Worm (Caenorhabditis elegans) whole organism, L4 larva: ENCODE data around the gene R09A1.3.

Experiments used
- aha-1 ChIP-seq: fragments of 150-350 bp; peaks from one replicate; lab custom pipeline; 2014; ENCODE audit warnings: missing biosample characterization, missing genetic modification characterization
- lsy-2 ChIP-seq, 2 experiments: fragments of 150-350 bp in 1 of 2; sonication (generic microtip) in 1 of 2; optimal IDR thresholded peaks; 2 replicates each; lab custom pipeline; 2014 to 2017; ENCODE audit warnings: missing biosample characterization in 2 of 2, missing genetic modification characterization in 2 of 2
- mdl-1 ChIP-seq, 2 experiments: fragments of 150-350 bp in 1 of 2; sonication (generic microtip) in 1 of 2; optimal IDR thresholded peaks; 2 replicates each; lab custom pipeline; 2014 to 2017; ENCODE audit warnings: missing biosample characterization in 2 of 2, missing genetic modification characterization in 2 of 2
- mep-1 ChIP-seq: fragments of 150-350 bp; sonication (generic microtip); optimal IDR thresholded peaks from 3 replicates; lab custom pipeline; 2014; ENCODE audit warnings: missing biosample characterization, missing genetic modification characterization
- nhr-6 ChIP-seq: fragments of 150-350 bp; optimal IDR thresholded peaks from 2 replicates; lab custom pipeline; 2014; ENCODE audit warnings: missing biosample characterization, missing genetic modification characterization
- pha-4 ChIP-seq, 2 experiments: fragments of 150-350 bp in 1 of 2; fragments of 200-800 bp in 1 of 2; sonication (Bioruptor generic) in 1 of 2; IDR thresholded peaks in 1 of 2; optimal IDR thresholded peaks in 1 of 2; 2 replicates each; pipeline versions ENCODE4 v1.3.6 to Lab custom; 2014 to 2022; ENCODE audit warnings: missing genetic modification characterization in 2 of 2, missing genetic modification reagents in 2 of 2, missing biosample characterization in 1 of 2, missing compliant biosample characterization in 1 of 2
- skn-1 ChIP-seq: fragments of 150-350 bp; optimal IDR thresholded peaks from 2 replicates; lab custom pipeline; 2014; ENCODE audit warnings: missing biosample characterization, missing genetic modification characterization
- unc-39 ChIP-seq: sonication (generic microtip); optimal IDR thresholded peaks from 2 replicates; lab custom pipeline; 2017; ENCODE audit warnings: missing biosample characterization, missing genetic modification characterization
- unc-62 ChIP-seq, 3 experiments: fragments of 150-350 bp in 1 of 3; sonication (generic microtip); optimal IDR thresholded peaks in 2 of 3; peaks in 1 of 3; 1 replicate in 1 of 3; 2 replicates in 2 of 3; lab custom pipeline; 2014 to 2017; ENCODE audit warnings: missing biosample characterization in 3 of 3, missing genetic modification characterization in 3 of 3, missing genetic modification reagents in 3 of 3, missing genotype in 1 of 3
- zag-1 ChIP-seq: fragments of 150-350 bp; optimal IDR thresholded peaks from 2 replicates; lab custom pipeline; 2014; ENCODE audit warnings: missing biosample characterization, missing genetic modification characterization
- zip-2 ChIP-seq: fragments of 150-350 bp; optimal IDR thresholded peaks from 2 replicates; lab custom pipeline; 2014; ENCODE audit warnings: missing biosample characterization, missing genetic modification characterization
- ztf-11 ChIP-seq: fragments of 150-350 bp; optimal IDR thresholded peaks from 2 replicates; lab custom pipeline; 2014; ENCODE audit warnings: missing biosample characterization, missing genetic modification characterization

DNA sequence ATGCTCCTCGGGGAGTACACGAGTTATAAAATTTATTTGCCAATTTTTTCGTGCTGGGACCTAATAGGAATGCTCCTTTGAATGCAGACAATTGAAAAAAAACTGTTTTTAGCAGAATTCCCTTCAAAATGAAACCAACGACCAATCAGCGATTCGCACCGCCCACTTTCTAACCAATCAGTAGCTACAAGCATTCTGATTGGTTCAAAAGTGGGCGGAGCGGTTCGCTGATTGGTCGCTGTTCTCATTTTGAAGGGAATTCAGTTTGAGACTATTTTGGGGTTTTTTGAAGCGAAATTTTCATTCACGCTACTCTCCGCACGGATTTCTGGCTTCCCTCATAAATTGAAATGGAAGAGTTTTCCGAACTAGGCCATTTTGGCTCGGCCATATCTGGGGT is 43.8 kb downstream of the R09A1.3 start:
- TF ChIP-seq mep-1 (tag; lab: Kevin White, UChicago) (no peak), aha-1 (tag; lab: Kevin White, UChicago) (no peak), lsy-2 (tag; optimal IDR thresholded peaks at IDR 0.05; lab: Kevin White, UChicago) (no peak), unc-62 (GFP tag; optimal IDR thresholded peaks at IDR 0.05 in 1 of 2; lab: Kevin White, UChicago) (no peak), unc-62 (tag; optimal IDR thresholded peaks at IDR 0.05; lab: Kevin White, UChicago) (no peak), mdl-1 (tag; optimal IDR thresholded peaks at IDR 0.05; lab: Kevin White, UChicago) (no peak), zag-1 (tag; lab: Kevin White, UChicago) (no peak), skn-1 (tag; lab: Kevin White, UChicago) (no peak), ztf-11 (tag; lab: Kevin White, UChicago) (no peak), nhr-6 (tag; lab: Kevin White, UChicago) (no peak), pha-4 (GFP tag; IDR thresholded peaks at IDR 0.05; lab: Robert Waterston, UW) (no peak), pha-4 (tag; optimal IDR thresholded peaks at IDR 0.05; lab: Kevin White, UChicago) (no peak), zip-2 (tag; lab: Kevin White, UChicago) (no peak), unc-39 (tag; lab: Kevin White, UChicago) (no peak)
